Worm (Caenorhabditis elegans): ENCODE data around the gene F42A9.7.

DNA sequence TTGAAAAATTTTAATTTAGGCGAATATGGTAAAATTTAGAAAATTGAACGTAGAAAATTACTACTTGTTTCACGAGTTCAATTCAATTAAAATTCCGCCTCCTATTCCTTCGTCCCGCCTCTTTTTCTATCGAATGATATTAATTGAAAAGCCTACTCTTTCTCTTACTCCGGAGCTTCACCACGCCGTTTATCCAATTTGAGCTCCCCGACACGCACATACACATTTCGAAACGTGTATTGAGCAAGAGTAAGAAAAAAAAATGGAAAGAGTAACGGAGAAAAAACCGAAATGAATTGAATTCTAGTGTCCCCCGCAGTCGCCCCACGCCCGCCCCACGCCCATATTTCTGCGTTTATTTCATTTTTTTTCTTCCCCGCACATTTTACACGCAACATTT, 9.3 kb upstream of the F42A9.7 start:
- no peak for TF ChIP-seq him-1 (tag; optimal IDR thresholded peaks at IDR 0.05)
- no peak for TF ChIP-seq W03F9.2 (tag; optimal IDR thresholded peaks at IDR 0.05)
